Worm (Caenorhabditis elegans) whole organism, young adult: ENCODE data around the gene lin-37.

Source experiments
- B0336.3 ChIP-seq: fragments of 200-800 bp; sonication (Bioruptor generic); IDR thresholded peaks from 2 replicates; pipeline ENCODE4 v1.3.6; 2022; ENCODE audit warnings: missing genetic modification characterization, missing compliant biosample characterization
- D2030.7 ChIP-seq: fragments of 200-800 bp; sonication (Bioruptor generic); IDR thresholded peaks from 2 replicates; pipeline ENCODE4 v1.3.6; 2022; ENCODE audit warnings: missing genetic modification reagents, missing genetic modification characterization, missing compliant biosample characterization
- F10E7.11 ChIP-seq: sonication (generic microtip); optimal IDR thresholded peaks from 2 replicates; lab custom pipeline; 2017; ENCODE audit warnings: mild to moderate bottlenecking, missing genetic modification characterization, moderate library complexity, missing compliant biosample characterization
- F33H1.4 ChIP-seq: fragments of 200-800 bp; sonication (Bioruptor generic); IDR thresholded peaks from 2 replicates; pipeline ENCODE4 v1.3.6; 2022; ENCODE audit warnings: missing genetic modification reagents, missing genetic modification characterization, missing compliant biosample characterization
- F49E8.2 ChIP-seq: sonication (generic microtip); optimal IDR thresholded peaks from 3 replicates; lab custom pipeline; 2017; ENCODE audit warnings: missing genetic modification characterization, mild to moderate bottlenecking, missing compliant biosample characterization, antibody characterized with exemption, moderate library complexity; ENCODE audit not compliant: insufficient read depth
- K11D2.4 ChIP-seq: fragments of 200-800 bp; sonication (Bioruptor generic); IDR thresholded peaks from 2 replicates; pipeline ENCODE4 v1.3.6; 2022; ENCODE audit warnings: missing genetic modification reagents, missing genetic modification characterization, missing compliant biosample characterization
- Y53G8AR.9 ChIP-seq: fragments of 200-800 bp; sonication (Bioruptor generic); conservative IDR thresholded peaks from 2 replicates; pipeline ENCODE4 v1.3.6; 2022; ENCODE audit warnings: missing genetic modification reagents, missing genetic modification characterization, missing compliant biosample characterization
- Y79H2A.3 ChIP-seq: fragments of 200-800 bp; sonication (Bioruptor generic); conservative IDR thresholded peaks from 2 replicates; pipeline ENCODE4 v1.3.6; 2022; ENCODE audit warnings: missing genetic modification reagents, missing genetic modification characterization, missing compliant biosample characterization
- Y95B8A.8 ChIP-seq: fragments of 200-800 bp; sonication (Bioruptor generic); IDR thresholded peaks from 2 replicates; pipeline ENCODE4 v1.3.6; 2022; ENCODE audit warnings: missing genetic modification reagents, missing genetic modification characterization, missing compliant biosample characterization
- ZK185.1 ChIP-seq: sonication (generic microtip); optimal IDR thresholded peaks from 2 replicates; lab custom pipeline; 2016; ENCODE audit warnings: mild to moderate bottlenecking, missing genetic modification characterization, missing compliant biosample characterization; ENCODE audit not compliant: poor library complexity, severe bottlenecking
- ama-1 ChIP-seq, 3 experiments: fragments of 150-350 bp in 1 of 3; sonication (generic microtip) in 2 of 3; optimal IDR thresholded peaks; 2 replicates each; lab custom pipeline; 2014 to 2018; ENCODE audit warnings: missing biosample characterization in 2 of 3, missing genetic modification characterization in 2 of 3, missing genetic modification reagents in 2 of 3
- atf-7 ChIP-seq: sonication (generic microtip); optimal IDR thresholded peaks from 2 replicates; lab custom pipeline; 2017; ENCODE audit warnings: mild to moderate bottlenecking, missing genetic modification characterization, missing compliant biosample characterization
- attf-5 ChIP-seq: fragments of 200-800 bp; sonication (Bioruptor generic); optimal IDR thresholded peaks from 2 replicates; lab custom pipeline; 2018; ENCODE audit warnings: mild to moderate bottlenecking, missing genetic modification characterization, missing compliant biosample characterization
- attf-6 ChIP-seq: fragments of 200-800 bp; sonication (Bioruptor generic); IDR thresholded peaks from 2 replicates; pipeline ENCODE4 v1.3.6; 2022; ENCODE audit warnings: missing genetic modification reagents, missing genetic modification characterization, missing compliant biosample characterization
- bed-1 ChIP-seq: fragments of 200-800 bp; sonication (Bioruptor generic); IDR thresholded peaks from 2 replicates; pipeline ENCODE4 v1.3.6; 2022; ENCODE audit warnings: missing genetic modification reagents, missing genetic modification characterization, missing compliant biosample characterization
- ccch-3 ChIP-seq: fragments of 200-800 bp; sonication (Bioruptor generic); optimal IDR thresholded peaks from 2 replicates; lab custom pipeline; 2018; ENCODE audit warnings: mild to moderate bottlenecking, missing genetic modification characterization, missing compliant biosample characterization
- cebp-2 ChIP-seq: fragments of 200-800 bp; sonication (Bioruptor generic); IDR thresholded peaks from 2 replicates; pipeline ENCODE4 v1.3.6; 2022; ENCODE audit warnings: missing genetic modification characterization, missing compliant biosample characterization
- ceh-91 ChIP-seq: fragments of 200-800 bp; sonication (Bioruptor generic); IDR thresholded peaks from 2 replicates; pipeline ENCODE4 v1.3.6; 2022; ENCODE audit warnings: missing genetic modification reagents, missing genetic modification characterization, missing compliant biosample characterization
- die-1 ChIP-seq: sonication (generic microtip); optimal IDR thresholded peaks from 2 replicates; lab custom pipeline; 2016; ENCODE audit warnings: missing genotype, mild to moderate bottlenecking, missing genetic modification characterization, missing compliant biosample characterization
- dox-1 ChIP-seq: fragments of 200-800 bp; sonication (Bioruptor generic); IDR thresholded peaks from 2 replicates; pipeline ENCODE4 v1.3.6; 2022; ENCODE audit warnings: missing genetic modification reagents, missing genetic modification characterization, missing compliant biosample characterization
- efl-1 ChIP-seq: fragments of 150-350 bp; optimal IDR thresholded peaks from 2 replicates; lab custom pipeline; 2014; ENCODE audit warnings: missing biosample characterization, missing genetic modification reagents, missing genetic modification characterization
- egrh-3 ChIP-seq: fragments of 200-800 bp; sonication (Bioruptor generic); IDR thresholded peaks from 2 replicates; pipeline ENCODE4 v1.3.6; 2022; ENCODE audit warnings: missing genetic modification reagents, missing genetic modification characterization, missing compliant biosample characterization
- ets-4 ChIP-seq: fragments of 200-800 bp; sonication (Bioruptor generic); optimal IDR thresholded peaks from 2 replicates; lab custom pipeline; 2018; ENCODE audit warnings: mild to moderate bottlenecking, missing genetic modification characterization, missing compliant biosample characterization
- fkh-3 ChIP-seq: sonication (generic microtip); optimal IDR thresholded peaks from 2 replicates; lab custom pipeline; 2016; ENCODE audit warnings: mild to moderate bottlenecking, missing genetic modification characterization, missing compliant biosample characterization
- gei-17 ChIP-seq: fragments of 200-800 bp; sonication (Bioruptor generic); optimal IDR thresholded peaks from 2 replicates; lab custom pipeline; 2018; ENCODE audit warnings: mild to moderate bottlenecking, missing genetic modification characterization, missing compliant biosample characterization
- hlh-26 ChIP-seq: fragments of 200-800 bp; sonication (Bioruptor generic); conservative IDR thresholded peaks from 2 replicates; pipeline ENCODE4 v1.3.6; 2022; ENCODE audit warnings: missing genetic modification reagents, missing genetic modification characterization, missing compliant biosample characterization
- hmg-1.2 ChIP-seq: fragments of 200-800 bp; sonication (Bioruptor generic); IDR thresholded peaks from 2 replicates; pipeline ENCODE4 v1.3.6; 2022; ENCODE audit warnings: missing genetic modification reagents, missing genetic modification characterization, missing compliant biosample characterization
- lag-1 ChIP-seq: fragments of 200-800 bp; sonication (Bioruptor generic); IDR thresholded peaks from 2 replicates; pipeline ENCODE4 v1.3.6; 2022; ENCODE audit warnings: missing genetic modification reagents, missing genetic modification characterization, missing compliant biosample characterization
- lin-35 ChIP-seq, 3 experiments: fragments of 150-350 bp in 2 of 3; sonication (generic microtip) in 1 of 3; optimal IDR thresholded peaks; 2 replicates each; lab custom pipeline; 2014 to 2018; ENCODE audit warnings: missing biosample characterization in 3 of 3, missing genetic modification characterization in 3 of 3, missing genetic modification reagents in 3 of 3
- lin-40 ChIP-seq: sonication (generic microtip); optimal IDR thresholded peaks from 2 replicates; lab custom pipeline; 2016; ENCODE audit warnings: missing genetic modification characterization, mild to moderate bottlenecking, missing compliant biosample characterization, missing genotype, missing genetic modification reagents
- lin-54 ChIP-seq: fragments of 200-800 bp; sonication (Bioruptor generic); optimal IDR thresholded peaks from 2 replicates; lab custom pipeline; 2018; ENCODE audit warnings: mild to moderate bottlenecking, missing genetic modification characterization, missing compliant biosample characterization
- lir-1 ChIP-seq: fragments of 200-800 bp; sonication (Bioruptor generic); conservative IDR thresholded peaks from 2 replicates; pipeline ENCODE4 v1.3.6; 2022; ENCODE audit warnings: missing genetic modification reagents, missing genetic modification characterization, missing compliant biosample characterization
- lsl-1 ChIP-seq: fragments of 200-800 bp; sonication (Bioruptor generic); optimal IDR thresholded peaks from 2 replicates; lab custom pipeline; 2018; ENCODE audit warnings: mild to moderate bottlenecking, missing genetic modification characterization, moderate library complexity, missing compliant biosample characterization
- madf-3 ChIP-seq: fragments of 200-800 bp; sonication (Bioruptor generic); IDR thresholded peaks from 2 replicates; pipeline ENCODE4 v1.3.6; 2022; ENCODE audit warnings: missing genetic modification reagents, missing genetic modification characterization, missing compliant biosample characterization
- madf-6 ChIP-seq: fragments of 200-800 bp; sonication (Bioruptor generic); IDR thresholded peaks from 2 replicates; pipeline ENCODE4 v1.3.6; 2022; ENCODE audit warnings: missing genetic modification reagents, missing genetic modification characterization, missing compliant biosample characterization
- nfya-1 ChIP-seq: sonication (generic microtip); optimal IDR thresholded peaks from 2 replicates; lab custom pipeline; 2017; ENCODE audit warnings: antibody characterized with exemption, missing compliant biosample characterization, missing genetic modification characterization, borderline replicate concordance; ENCODE audit not compliant: insufficient read depth
- nfya-2 ChIP-seq: fragments of 200-800 bp; sonication (Bioruptor generic); IDR thresholded peaks from 2 replicates; pipeline ENCODE4 v1.3.6; 2022; ENCODE audit warnings: missing genetic modification reagents, missing genetic modification characterization, missing compliant biosample characterization
- nhr-80 ChIP-seq: sonication (generic microtip); optimal IDR thresholded peaks from 2 replicates; lab custom pipeline; 2016; ENCODE audit warnings: missing genetic modification characterization, missing compliant biosample characterization
- rcor-1 ChIP-seq: fragments of 200-800 bp; sonication (Bioruptor generic); IDR thresholded peaks from 2 replicates; pipeline ENCODE4 v1.3.6; 2022; ENCODE audit warnings: missing genetic modification reagents, missing genetic modification characterization, missing compliant biosample characterization
- snpc-1.1 ChIP-seq: sonication (generic microtip); optimal IDR thresholded peaks from 2 replicates; lab custom pipeline; 2017; ENCODE audit warnings: missing genetic modification characterization, mild to moderate bottlenecking, missing compliant biosample characterization, antibody characterized with exemption, moderate library complexity, missing genotype, missing genetic modification reagents; ENCODE audit not compliant: insufficient read depth
- snpc-3.4 ChIP-seq: sonication (generic microtip); optimal IDR thresholded peaks from 2 replicates; lab custom pipeline; 2017; ENCODE audit warnings: missing genetic modification characterization, mild to moderate bottlenecking, missing compliant biosample characterization, antibody characterized with exemption, moderate library complexity, missing genotype, missing genetic modification reagents
- tlf-1 ChIP-seq: fragments of 200-800 bp; sonication (Bioruptor generic); optimal IDR thresholded peaks from 2 replicates; lab custom pipeline; 2018; ENCODE audit warnings: mild to moderate bottlenecking, missing genetic modification characterization, missing compliant biosample characterization
- xnd-1 ChIP-seq: sonication (generic microtip); optimal IDR thresholded peaks from 2 replicates; lab custom pipeline; 2016; ENCODE audit warnings: missing genotype, missing genetic modification reagents, missing genetic modification characterization, missing compliant biosample characterization
- ztf-18 ChIP-seq: sonication (generic microtip); optimal IDR thresholded peaks from 2 replicates; lab custom pipeline; 2016; ENCODE audit warnings: missing genotype, mild to moderate bottlenecking, missing genetic modification characterization, missing compliant biosample characterization

Gene lin-37

DNA sequence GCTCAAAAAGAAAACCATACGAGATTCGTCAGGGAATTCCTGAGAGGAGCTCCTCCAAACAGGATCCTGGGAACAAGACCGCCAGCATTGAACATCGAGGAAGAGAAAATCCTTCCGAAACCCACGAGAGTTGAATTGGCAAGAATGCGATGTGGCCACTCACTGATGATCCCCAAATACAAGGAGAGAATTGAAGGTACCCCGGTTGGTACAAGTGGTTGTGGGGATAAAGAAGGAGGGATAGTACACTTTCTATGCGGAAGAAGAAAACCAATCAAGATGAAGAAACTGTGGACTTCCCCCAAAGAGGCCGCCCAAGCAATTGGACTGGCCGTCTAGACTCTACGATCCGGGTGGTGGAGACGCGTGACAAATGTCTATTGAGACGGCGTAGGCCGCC, 9.3 kb downstream of the lin-37 start:
- TF ChIP-seq lin-40 (tag; lab: Kevin White, UChicago) (no peak), rcor-1 (GFP tag; lab: Robert Waterston, UW) (no peak), lir-1 (GFP tag; lab: Robert Waterston, UW) (no peak), lsl-1 (no peak), K11D2.4 (GFP tag; lab: Robert Waterston, UW) (no peak), nhr-80 (tag; lab: Kevin White, UChicago) (no peak), F10E7.11 (no peak), lin-35 (GFP tag; optimal IDR thresholded peaks at IDR 0.05; lab: Kevin White, UChicago) (no peak), nfya-2 (GFP tag; lab: Robert Waterston, UW) (no peak), Y79H2A.3 (GFP tag; lab: Robert Waterston, UW) (no peak), Y95B8A.8 (GFP tag; lab: Robert Waterston, UW) (no peak), attf-6 (no peak), ztf-18 (tag; lab: Kevin White, UChicago) (no peak), attf-5 (no peak), fkh-3 (tag; lab: Kevin White, UChicago) (no peak)
- TF ChIP-seq, all 124 proteins: peak for 0

- no peak for TF ChIP-seq lag-1 (GFP tag; lab: Robert Waterston, UW)
These were observed 9.8 kb downstream of the lin-37 start, which contains the start of gene R01H2.1 for ce11 chrIII:7062580-7062979. R01H2.1 (plus strand) TSS chrIII:7062880.

- TF ChIP-seq die-1 (tag; lab: Kevin White, UChicago) (no peak), ZK185.1 (no peak), ets-4 (GFP tag; lab: Kevin White, UChicago) (no peak), madf-3 (no peak), B0336.3 (GFP tag; lab: Robert Waterston, UW) (no peak), bed-1 (GFP tag; lab: Robert Waterston, UW) (no peak), ama-1 (optimal IDR thresholded peaks at IDR 0.05; lab: Kevin White, UChicago) (no peak), ama-1 (GFP tag; optimal IDR thresholded peaks at IDR 0.05; lab: Kevin White, UChicago) (no peak), nfya-1 (tag; lab: Kevin White, UChicago) (no peak), snpc-1.1 (tag; lab: Kevin White, UChicago) (no peak), atf-7 (tag; lab: Kevin White, UChicago) (no peak), lsl-1 (peak; percentile 81), Y53G8AR.9 (no peak), madf-6 (GFP tag; lab: Robert Waterston, UW) (peak; percentile 77), ccch-3 (GFP tag; lab: Kevin White, UChicago) (no peak), F33H1.4 (GFP tag; lab: Robert Waterston, UW) (peak; percentile 79), ceh-91 (GFP tag; lab: Robert Waterston, UW) (peak; percentile 46), tlf-1 (GFP tag; lab: Kevin White, UChicago) (no peak), hmg-1.2 (GFP tag; lab: Robert Waterston, UW) (peak; percentile 16; the same call in 1 of the 2 replicates), egrh-3 (GFP tag; lab: Robert Waterston, UW) (no peak), F49E8.2 (tag; lab: Kevin White, UChicago) (no peak), gei-17 (GFP tag; lab: Kevin White, UChicago) (no peak), dox-1 (no peak), lin-54 (peak; percentile 55), snpc-3.4 (tag; lab: Kevin White, UChicago) (no peak), fkh-3 (tag; lab: Kevin White, UChicago) (no peak), D2030.7 (GFP tag; lab: Robert Waterston, UW) (peak; percentile 17; the same call in 1 of the 2 replicates), lag-1 (GFP tag; lab: Robert Waterston, UW) (no peak), cebp-2 (GFP tag; lab: Robert Waterston, UW) (no peak), efl-1 (GFP tag; lab: Kevin White, UChicago) (peak; percentile 69), lir-1 (GFP tag; lab: Robert Waterston, UW) (no peak), hlh-26 (no peak), xnd-1 (tag; lab: Kevin White, UChicago) (peak; percentile 39)
These were observed 11.7 kb downstream of the lin-37 start, which contains the start of gene egg-2 for ce11 chrIII:7060531-7061095. egg-2 (minus strand) TSS chrIII:7060583.
